Fruit fly (Drosophila melanogaster): ENCODE measurements around the gene Spag1.

Gene Spag1

DNA sequence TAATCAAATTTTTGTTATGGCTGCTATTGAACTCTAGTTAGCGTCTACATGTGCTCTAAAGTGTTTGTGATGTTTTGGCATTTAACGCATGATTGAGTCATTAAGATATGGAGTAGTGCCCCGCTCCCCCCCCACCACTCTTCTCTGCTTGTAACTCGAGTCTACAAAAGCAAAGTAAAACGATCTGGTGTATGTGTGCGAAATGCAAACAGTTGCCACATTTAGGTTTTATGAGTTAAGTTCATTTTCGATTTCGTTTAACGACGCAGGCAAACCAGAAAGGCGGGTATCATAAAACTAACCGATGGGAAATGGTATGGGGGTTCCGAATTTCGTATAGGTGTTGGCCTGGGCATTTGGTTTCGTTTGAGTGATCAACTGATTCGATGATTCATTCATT is 13.1 kb upstream of the Spag1 start (continued):
- TF ChIP-seq Bteb2 (GFP tag; optimal IDR thresholded peaks at IDR 0.05) (no peak), dm (GFP tag; optimal IDR thresholded peaks at IDR 0.05) (no peak), Hr39 (optimal IDR thresholded peaks at IDR 0.05) (no peak), H15 (GFP tag; IDR thresholded peaks at IDR 0.05) (no peak), emc (GFP tag; optimal IDR thresholded peaks at IDR 0.05) (no peak), Rfx (GFP tag; IDR thresholded peaks at IDR 0.05) (peak; percentile 24; the same call in 1 of the 2 replicates), mirr (GFP tag; optimal IDR thresholded peaks at IDR 0.05) (peak; percentile 74), wdn (GFP tag; IDR thresholded peaks at IDR 0.05) (no peak), CG13424 (tag; optimal IDR thresholded peaks at IDR 0.05) (no peak), CG16863 (GFP tag; optimal IDR thresholded peaks at IDR 0.05) (no peak), crol (GFP tag; IDR thresholded peaks at IDR 0.05) (peak; percentile 72), sd (tag; optimal IDR thresholded peaks at IDR 0.05) (peak; percentile 67), CG15696 (tag; optimal IDR thresholded peaks at IDR 0.05) (no peak), aop (GFP tag; IDR thresholded peaks at IDR 0.05) (no peak), bcd (GFP tag; optimal IDR thresholded peaks at IDR 0.05) (no peak), rib (GFP tag; IDR thresholded peaks at IDR 0.05) (no peak), unc-4 (GFP tag; IDR thresholded peaks at IDR 0.05; ENCODE audit: partially characterized antibody) (no peak), CG13296 (GFP tag; optimal IDR thresholded peaks at IDR 0.05) (peak; percentile 12), CG16815 (GFP tag; optimal IDR thresholded peaks at IDR 0.05) (no peak), bab2 (GFP tag; optimal IDR thresholded peaks at IDR 0.05) (no peak), CG11560 (tag; IDR thresholded peaks at IDR 0.05) (no peak), Mrtf (GFP tag; IDR thresholded peaks at IDR 0.05) (0 out of 3 replicates have a peak, but pooled peaks have one; percentile 40), fd64A (GFP tag; optimal IDR thresholded peaks at IDR 0.05) (no peak), row (GFP tag; IDR thresholded peaks at IDR 0.05) (no peak), Kr (GFP tag; optimal IDR thresholded peaks at IDR 0.05) (no peak), cwo (GFP tag; optimal IDR thresholded peaks at IDR 0.05) (peak; percentile 41), CG4282 (GFP tag; optimal IDR thresholded peaks at IDR 0.05) (no peak), Dbx (GFP tag; IDR thresholded peaks at IDR 0.05) (0 out of 3 replicates have a peak, but pooled peaks have one; percentile 30), Lpt (GFP tag; optimal IDR thresholded peaks at IDR 0.05) (no peak), esg (GFP tag; conservative IDR thresholded peaks at IDR 0.05) (no peak), CG32767 (GFP tag; IDR thresholded peaks at IDR 0.05) (no peak), dan (GFP tag; IDR thresholded peaks at IDR 0.05) (no peak), BtbVII (GFP tag; optimal IDR thresholded peaks at IDR 0.05) (peak; percentile 35), gfzf (GFP tag; optimal IDR thresholded peaks at IDR 0.05) (no peak), Ada2b (GFP tag; IDR thresholded peaks at IDR 0.05) (no peak), CG13123 (GFP tag; optimal IDR thresholded peaks at IDR 0.05) (no peak), CG30431 (GFP tag; optimal IDR thresholded peaks at IDR 0.05) (no peak), pho (GFP tag; optimal IDR thresholded peaks at IDR 0.05) (no peak), Meics (GFP tag; optimal IDR thresholded peaks at IDR 0.05) (peak; percentile 26), CG2202 (tag; optimal IDR thresholded peaks at IDR 0.05) (no peak), chinmo (GFP tag; IDR thresholded peaks at IDR 0.05; ENCODE audit: partially characterized antibody) (peak; percentile 94), CG17186 (GFP tag; optimal IDR thresholded peaks at IDR 0.05) (no peak), nerfin-2 (GFP tag; IDR thresholded peaks at IDR 0.05; ENCODE audit: partially characterized antibody) (no peak), sqz (GFP tag; optimal IDR thresholded peaks at IDR 0.05) (no peak), Abd-B (GFP tag; optimal IDR thresholded peaks at IDR 0.05) (peak; percentile 48), zen (tag; optimal IDR thresholded peaks at IDR 0.05) (no peak), CG15269 (tag; optimal IDR thresholded peaks at IDR 0.05) (peak; percentile 25), CG14710 (tag; optimal IDR thresholded peaks at IDR 0.05) (no peak), CG43689 (GFP tag; IDR thresholded peaks at IDR 0.05) (no peak), NfI (GFP tag; optimal IDR thresholded peaks at IDR 0.05) (no peak), CG10543 (GFP tag; optimal IDR thresholded peaks at IDR 0.05) (peak; percentile 34), zen2 (GFP tag; IDR thresholded peaks at IDR 0.05; ENCODE audit: partially characterized antibody) (no peak)
